Worm (Caenorhabditis elegans): ENCODE results near the gene ndua-5.
A peak's percentile ranks its signal among the peaks of the same experiment; 100 is the strongest.

Gene ndua-5

DNA sequence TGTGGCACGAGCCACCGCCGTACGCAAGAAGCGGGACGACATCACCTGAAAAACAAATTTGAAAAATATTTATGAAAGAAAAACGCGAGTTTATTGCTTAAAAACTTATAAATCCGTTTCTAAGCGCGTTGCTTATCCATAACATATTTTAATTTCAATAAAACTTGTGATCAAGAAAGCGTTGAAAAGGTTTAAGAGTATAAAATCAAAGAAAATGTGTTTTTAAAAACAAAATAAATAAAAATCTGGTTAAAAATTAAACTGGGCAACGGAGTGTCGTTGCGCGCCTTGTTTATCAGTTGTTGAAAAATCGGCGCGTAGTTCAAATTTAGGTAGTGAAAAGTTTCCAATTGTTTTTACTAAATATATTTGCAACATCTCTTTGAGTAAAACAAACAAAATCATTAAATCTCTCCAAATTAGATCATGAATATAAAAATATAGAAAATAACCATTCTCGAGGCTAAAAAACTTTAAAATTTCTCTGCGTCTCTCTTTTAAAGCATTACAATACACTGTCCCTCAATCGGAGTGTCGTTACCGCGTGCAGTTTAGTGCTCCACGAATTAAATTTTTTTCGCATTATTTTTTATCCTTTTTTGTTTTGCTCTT, at the start of gene ndua-5:
Gene ndua-5, minus strand, starts transcription at position 51 of the 612 bp plus-strand sequence.
- peak; percentile 74 for TF ChIP-seq nhr-47 (tag; optimal IDR thresholded peaks at IDR 0.05)
- peak; percentile 90 to 92 for TF ChIP-seq efl-1 (optimal IDR thresholded peaks at IDR 0.05)
- TF ChIP-seq efl-1 (GFP tag; optimal IDR thresholded peaks at IDR 0.05 in 1 of 2), result peak; percentile 91 to 98
- no peak for TF ChIP-seq zip-4 (GFP tag; optimal IDR thresholded peaks at IDR 0.05)
- no peak for TF ChIP-seq unc-30 (tag; optimal IDR thresholded peaks at IDR 0.05)
- peak; percentile 41 for TF ChIP-seq C16A3.4 (tag; optimal IDR thresholded peaks at IDR 0.05)
- no peak for TF ChIP-seq aly-2 (tag; optimal IDR thresholded peaks at IDR 0.05)
- no peak for TF ChIP-seq elt-3 (tag; optimal IDR thresholded peaks at IDR 0.05)
- TF ChIP-seq aha-1 (tag; optimal IDR thresholded peaks at IDR 0.05), result no peak
- no peak for TF ChIP-seq ztf-4 (tag; optimal IDR thresholded peaks at IDR 0.05)
- no peak for TF ChIP-seq elt-2 (tag; optimal IDR thresholded peaks at IDR 0.05)
- no peak for TF ChIP-seq nhr-12 (tag; optimal IDR thresholded peaks at IDR 0.05)
- peak; percentile 64 for TF ChIP-seq swsn-7 (tag; optimal IDR thresholded peaks at IDR 0.05)
- peak; percentile 23; the same call in 1 of the 2 replicates for TF ChIP-seq isw-1 (GFP tag; IDR thresholded peaks at IDR 0.05)
- peak; percentile 42 for TF ChIP-seq nhr-90 (tag; optimal IDR thresholded peaks at IDR 0.05; ENCODE audit: poor library complexity)
- peak; percentile 61 for TF ChIP-seq blmp-1 (tag; optimal IDR thresholded peaks at IDR 0.05)
- TF ChIP-seq ztf-11 (tag; optimal IDR thresholded peaks at IDR 0.05), result no peak
- no peak for TF ChIP-seq ceh-8 (GFP tag; optimal IDR thresholded peaks at IDR 0.05)
- no peak for TF ChIP-seq ceh-88 (GFP tag; IDR thresholded peaks at IDR 0.05)
- peak; percentile 63 for TF ChIP-seq tbx-2 (tag; optimal IDR thresholded peaks at IDR 0.05)
- TF ChIP-seq nhr-237 (tag; optimal IDR thresholded peaks at IDR 0.05), result no peak
- no peak for TF ChIP-seq ceh-63 (GFP tag; optimal IDR thresholded peaks at IDR 0.05)
- no peak for TF ChIP-seq ama-1 (optimal IDR thresholded peaks at IDR 0.05)
- no peak for TF ChIP-seq sup-37 (GFP tag; optimal IDR thresholded peaks at IDR 0.05)
- peak; percentile 86 to 92 (median 88) for TF ChIP-seq dpl-1 (GFP tag; optimal IDR thresholded peaks at IDR 0.05)
- no peak for TF ChIP-seq nhr-28 (tag; optimal IDR thresholded peaks at IDR 0.05)
- TF ChIP-seq irx-1 (tag; optimal IDR thresholded peaks at IDR 0.05), result no peak
- no peak for TF ChIP-seq egl-27 (tag; optimal IDR thresholded peaks at IDR 0.05)
- no peak for TF ChIP-seq efl-3 (GFP tag; optimal IDR thresholded peaks at IDR 0.05)
- TF ChIP-seq nhr-71 (tag; optimal IDR thresholded peaks at IDR 0.05), result peak; percentile 79
- TF ChIP-seq fkh-4 (tag; optimal IDR thresholded peaks at IDR 0.05; ENCODE audit: borderline replicate concordance), result no peak
- TF ChIP-seq unc-130 (tag; optimal IDR thresholded peaks at IDR 0.05), result no peak
- TF ChIP-seq nhr-85 (tag), result peak; percentile 89
- no peak for TF ChIP-seq ets-5 (GFP tag; IDR thresholded peaks at IDR 0.05)
- no peak for TF ChIP-seq hlh-4 (tag; optimal IDR thresholded peaks at IDR 0.05)
- TF ChIP-seq skn-1 (tag; optimal IDR thresholded peaks at IDR 0.05), result no peak
- peak; percentile 31 for TF ChIP-seq unc-86 (tag; optimal IDR thresholded peaks at IDR 0.05)
- TF ChIP-seq dsc-1 (tag; optimal IDR thresholded peaks at IDR 0.05), result peak; percentile 59
- TF ChIP-seq pag-3 (tag; optimal IDR thresholded peaks at IDR 0.05; ENCODE audit: borderline replicate concordance, insufficient read depth), result no peak
- TF ChIP-seq lin-14 (GFP tag; optimal IDR thresholded peaks at IDR 0.05), result peak; percentile 49
- no peak for TF ChIP-seq unc-98 (GFP tag; IDR thresholded peaks at IDR 0.05)
- no peak for TF ChIP-seq nhr-76 (tag; optimal IDR thresholded peaks at IDR 0.05)
- TF ChIP-seq egl-13 (tag; optimal IDR thresholded peaks at IDR 0.05), result no peak
- no peak for TF ChIP-seq F16B12.6 (tag; optimal IDR thresholded peaks at IDR 0.05)
- no peak for TF ChIP-seq ceh-90 (tag; optimal IDR thresholded peaks at IDR 0.05)
- no peak for TF ChIP-seq fos-1 (tag; optimal IDR thresholded peaks at IDR 0.05)
- TF ChIP-seq lin-15B (tag; optimal IDR thresholded peaks at IDR 0.05), result peak; percentile 66
- TF ChIP-seq C04F5.9 (tag; optimal IDR thresholded peaks at IDR 0.05), result no peak
- no peak for TF ChIP-seq grh-1 (GFP tag; IDR thresholded peaks at IDR 0.05)
- no peak for TF ChIP-seq tlp-1 (tag; optimal IDR thresholded peaks at IDR 0.05)
- peak; percentile 0 to 51 (median 9) for TF ChIP-seq ceh-82 (tag; optimal IDR thresholded peaks at IDR 0.05)
- no peak for TF ChIP-seq hlh-17 (GFP tag; optimal IDR thresholded peaks at IDR 0.05; ENCODE audit: borderline replicate concordance)
- TF ChIP-seq xbp-1 (tag; optimal IDR thresholded peaks at IDR 0.05), result peak; percentile 72

Data from whole organism, L1 larva.